Fruit fly (Drosophila melanogaster) whole organism, pupa: Measurements from ENCODE around the gene Cyp308a1.

ENCODE experiments used
- CG10348 ChIP-seq: fragments of 200-800 bp; sonication (Bioruptor generic); IDR thresholded peaks from 2 replicates; pipeline ENCODE4 v1.3.6; 2022; ENCODE audit warnings: missing biosample characterization, missing genetic modification characterization
- CG12605 ChIP-seq: fragments of 200-800 bp; sonication (Bioruptor generic); IDR thresholded peaks from 2 replicates; pipeline ENCODE4 v1.3.6; 2022; ENCODE audit warnings: missing biosample characterization, missing genetic modification characterization
- CG13204 ChIP-seq: fragments of 200-800 bp; sonication (Bioruptor generic); optimal IDR thresholded peaks from 2 replicates; lab custom pipeline; 2018; ENCODE audit warnings: missing biosample characterization, mild to moderate bottlenecking, missing genetic modification characterization, moderate library complexity
- CG14655 ChIP-seq: fragments of 200-800 bp; sonication (Bioruptor generic); optimal IDR thresholded peaks from 3 replicates; lab custom pipeline; 2017; ENCODE audit warnings: mild to moderate bottlenecking, missing biosample characterization, missing genetic modification reagents, missing genetic modification characterization
- CG15710 ChIP-seq: fragments of 200-800 bp; sonication (Bioruptor generic); optimal IDR thresholded peaks from 2 replicates; lab custom pipeline; 2018; ENCODE audit warnings: missing biosample characterization, mild to moderate bottlenecking, missing genetic modification characterization, moderate library complexity
- CG17806 ChIP-seq: fragments of 200-800 bp; sonication (Bioruptor generic); optimal IDR thresholded peaks from 2 replicates; lab custom pipeline; 2018; ENCODE audit warnings: missing biosample characterization, mild to moderate bottlenecking, missing genetic modification characterization, moderate library complexity
- CG32121 ChIP-seq: fragments of 200-800 bp; sonication (Bioruptor generic); IDR thresholded peaks from 2 replicates; pipeline ENCODE4 v1.3.6; 2022; ENCODE audit warnings: missing biosample characterization, missing genetic modification characterization
- CG34367 ChIP-seq: fragments of 200-800 bp; sonication (Bioruptor generic); optimal IDR thresholded peaks from 2 replicates; lab custom pipeline; 2018; ENCODE audit warnings: missing biosample characterization, mild to moderate bottlenecking, missing genetic modification characterization
- CG4496 ChIP-seq: fragments of 200-800 bp; sonication (Bioruptor generic); IDR thresholded peaks from 3 replicates; pipeline ENCODE4 v1.3.6; 2022; ENCODE audit warnings: missing biosample characterization, missing genetic modification characterization
- CG8159 ChIP-seq: fragments of 200-800 bp; sonication (Bioruptor generic); optimal IDR thresholded peaks from 3 replicates; lab custom pipeline; 2018; ENCODE audit warnings: missing biosample characterization, mild to moderate bottlenecking, missing genetic modification characterization, moderate library complexity
- CG8301 ChIP-seq: fragments of 200-800 bp; sonication (Bioruptor generic); optimal IDR thresholded peaks from 2 replicates; lab custom pipeline; 2018; ENCODE audit warnings: missing biosample characterization, mild to moderate bottlenecking, missing genetic modification characterization
- CG9948 ChIP-seq: fragments of 200-800 bp; sonication (Bioruptor generic); optimal IDR thresholded peaks from 2 replicates; lab custom pipeline; 2018; ENCODE audit warnings: missing biosample characterization, mild to moderate bottlenecking, missing genetic modification characterization, moderate library complexity
- D1 ChIP-seq: fragments of 200-800 bp; sonication (Bioruptor generic); optimal IDR thresholded peaks from 2 replicates; lab custom pipeline; 2018; ENCODE audit warnings: missing biosample characterization, mild to moderate bottlenecking, missing genetic modification characterization, moderate library complexity
- EcR ChIP-seq: fragments of 200-800 bp; sonication (Bioruptor generic); optimal IDR thresholded peaks from 3 replicates; lab custom pipeline; 2019; ENCODE audit warnings: missing biosample characterization, missing genetic modification characterization, mild to moderate bottlenecking, moderate library complexity, missing genetic modification reagents
- Ets98B ChIP-seq: fragments of 200-800 bp; sonication (Bioruptor generic); IDR thresholded peaks from 2 replicates; pipeline ENCODE4 v1.3.6; 2022; ENCODE audit warnings: missing biosample characterization, missing genetic modification characterization
- Pif1A ChIP-seq: fragments of 200-800 bp; sonication (Bioruptor generic); optimal IDR thresholded peaks from 3 replicates; lab custom pipeline; 2016; ENCODE audit warnings: missing biosample characterization, missing genetic modification characterization
- Pif1B ChIP-seq: fragments of 200-800 bp; sonication (Bioruptor generic); optimal IDR thresholded peaks from 3 replicates; lab custom pipeline; 2016; ENCODE audit warnings: missing biosample characterization, missing genetic modification characterization
- Snoo ChIP-seq: fragments of 200-800 bp; sonication (Bioruptor generic); optimal IDR thresholded peaks from 3 replicates; lab custom pipeline; 2017; ENCODE audit warnings: missing biosample characterization, mild to moderate bottlenecking, missing genetic modification characterization, inconsistent platforms
- fd96Ca ChIP-seq: fragments of 200-800 bp; sonication (Bioruptor generic); IDR thresholded peaks from 3 replicates; pipeline ENCODE4 v1.3.6; 2022; ENCODE audit warnings: missing biosample characterization, missing genetic modification characterization
- gl ChIP-seq: fragments of 200-800 bp; sonication (Bioruptor generic); optimal IDR thresholded peaks from 2 replicates; lab custom pipeline; 2018; ENCODE audit warnings: missing biosample characterization, mild to moderate bottlenecking, missing genetic modification characterization
- rn ChIP-seq: fragments of 200-800 bp; sonication (Bioruptor generic); IDR thresholded peaks from 2 replicates; pipeline ENCODE4 v1.3.6; 2022; ENCODE audit warnings: missing biosample characterization, missing genetic modification characterization

Cyp308a1 gene

DNA sequence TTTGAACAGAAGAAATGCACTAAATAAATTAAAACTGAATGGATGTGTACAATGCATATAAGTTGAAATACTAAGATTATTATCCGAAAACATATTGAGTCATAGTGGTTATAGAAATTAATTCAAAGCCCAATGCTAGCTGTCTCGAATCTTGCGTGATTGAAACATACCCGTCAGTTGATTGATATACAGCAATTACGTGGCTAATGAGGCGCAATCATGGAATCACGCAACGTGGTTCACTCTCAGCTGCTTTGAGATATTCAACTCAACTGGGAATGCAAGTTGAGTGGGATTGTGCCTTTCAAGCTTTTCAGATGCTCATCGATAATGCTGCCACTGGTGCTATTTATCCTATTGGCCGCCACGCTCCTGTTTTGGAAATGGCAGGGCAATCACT is at the start of gene Cyp308a1:
Gene Cyp308a1 (plus strand): TSS at position 301 of the 400 bp plus-strand sequence.
- TF ChIP-seq CG17806 (tag; lab: Kevin White, UChicago) (no peak), gl (tag; lab: Kevin White, UChicago) (no peak), rn (GFP tag; lab: Robert Waterston, UW) (no peak), CG9948 (tag; lab: Kevin White, UChicago) (no peak), CG4496 (GFP tag; lab: Robert Waterston, UW) (no peak), CG8159 (tag; lab: Kevin White, UChicago) (no peak), CG12605 (GFP tag; lab: Robert Waterston, UW) (no peak), CG32121 (GFP tag; lab: Robert Waterston, UW) (no peak), CG10348 (no peak), CG14655 (GFP tag; lab: Kevin White, UChicago) (no peak), CG15710 (tag; lab: Kevin White, UChicago) (no peak), Ets98B (GFP tag; lab: Robert Waterston, UW) (no peak), Snoo (no peak), CG13204 (GFP tag; lab: Kevin White, UChicago) (no peak), EcR (GFP tag; lab: Kevin White, UChicago) (no peak), fd96Ca (GFP tag; lab: Robert Waterston, UW) (no peak)

DNA sequence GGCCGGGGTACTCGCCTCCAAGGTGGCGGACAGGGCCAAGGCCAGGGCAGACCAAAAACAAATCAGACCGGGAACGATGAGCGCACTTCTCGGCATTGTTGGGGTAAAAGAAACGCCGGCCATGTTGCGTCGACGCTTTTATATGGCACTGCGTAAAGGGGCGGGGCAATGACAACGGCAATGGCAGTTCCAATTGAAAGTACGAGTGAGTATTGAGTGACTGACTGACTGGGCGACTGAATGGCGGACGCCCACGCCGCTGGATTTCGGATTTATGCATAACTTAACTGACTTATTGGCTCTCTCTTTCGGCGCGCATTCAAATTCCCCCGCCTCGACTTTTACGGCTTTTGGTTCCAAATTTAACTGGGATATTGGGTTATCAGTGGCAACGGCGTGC is 47.6 kb upstream of the Cyp308a1 start, which contains the start of gene CG6696:
Gene CG6696 (minus strand): TSS at position 101 of the 400 bp plus-strand sequence.
- TF ChIP-seq rn (GFP tag; lab: Robert Waterston, UW) = no peak
- no peak for TF ChIP-seq CG10348
- TF ChIP-seq D1 (tag; lab: Kevin White, UChicago) = no peak
- no peak for TF ChIP-seq CG15710 (tag; lab: Kevin White, UChicago)
- TF ChIP-seq CG8301 (tag; lab: Kevin White, UChicago) = no peak
- no peak for TF ChIP-seq Pif1B
- no peak for TF ChIP-seq fd96Ca (GFP tag; lab: Robert Waterston, UW)
- TF ChIP-seq CG12605 (GFP tag; lab: Robert Waterston, UW) = no peak
- TF ChIP-seq Pif1A (GFP tag; lab: Kevin White, UChicago) = no peak
- no peak for TF ChIP-seq CG4496 (GFP tag; lab: Robert Waterston, UW)
- TF ChIP-seq EcR (GFP tag; lab: Kevin White, UChicago) = no peak
- TF ChIP-seq CG34367 = no peak
- TF ChIP-seq CG13204 (GFP tag; lab: Kevin White, UChicago) = no peak
- TF ChIP-seq Ets98B (GFP tag; lab: Robert Waterston, UW) = no peak
- no peak for TF ChIP-seq Snoo
- no peak for TF ChIP-seq CG8159 (tag; lab: Kevin White, UChicago)
- TF ChIP-seq CG9948 (tag; lab: Kevin White, UChicago) = no peak
- TF ChIP-seq CG14655 (GFP tag; lab: Kevin White, UChicago) = no peak
- TF ChIP-seq gl (tag; lab: Kevin White, UChicago) = no peak
- TF ChIP-seq CG32121 (GFP tag; lab: Robert Waterston, UW) = no peak

DNA sequence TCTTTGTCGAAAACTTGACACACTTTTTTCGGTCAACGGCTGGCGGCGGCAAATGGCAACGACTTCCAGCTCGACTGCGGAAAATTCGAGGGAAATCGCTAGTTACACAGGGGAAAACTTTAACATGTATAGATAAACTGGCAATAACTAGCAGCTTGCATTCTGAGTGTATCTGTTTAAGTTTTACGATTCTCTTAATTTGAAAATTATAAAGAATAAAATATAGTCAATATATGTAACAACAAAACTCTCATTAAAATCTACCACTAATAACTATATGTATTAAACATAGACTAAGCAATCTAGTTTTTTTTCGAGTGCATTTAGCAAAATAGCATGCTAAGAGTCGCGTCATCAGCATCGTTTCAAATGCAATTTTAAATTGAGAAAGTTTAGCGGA is 46.3 kb upstream of the Cyp308a1 start:
- no peak for TF ChIP-seq CG17806 (tag; lab: Kevin White, UChicago)
- TF ChIP-seq CG8301 (tag; lab: Kevin White, UChicago) = peak; percentile 54
- TF ChIP-seq Pif1B = no peak

DNA sequence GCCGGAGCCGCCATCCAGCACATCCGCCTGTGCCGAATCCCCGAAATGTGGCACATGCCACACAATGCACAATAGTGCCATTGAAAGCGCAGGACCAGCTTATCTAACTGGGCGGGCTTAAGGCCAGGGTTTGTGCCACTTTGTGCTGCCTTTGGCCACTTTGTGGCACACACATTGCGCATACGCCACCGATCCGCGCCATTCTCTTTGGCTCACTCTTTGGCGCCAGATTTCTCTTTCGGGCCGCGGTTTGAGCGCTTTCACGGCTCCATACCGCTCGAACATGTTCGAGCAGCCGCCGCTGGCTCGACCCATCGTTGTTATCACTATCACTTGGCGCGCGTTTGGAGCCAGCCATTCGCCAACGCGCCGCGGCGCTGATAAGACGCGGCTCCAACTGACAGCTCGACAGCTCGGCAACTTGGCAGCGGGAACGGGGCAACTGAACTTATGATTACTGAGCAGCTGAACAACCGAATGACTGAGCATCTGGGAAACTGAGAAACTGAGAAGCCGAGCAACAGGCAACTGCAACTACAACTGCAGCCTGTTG is 43.9 kb upstream of the Cyp308a1 start:
- TF ChIP-seq CG13204 (GFP tag; lab: Kevin White, UChicago) = peak; percentile 12
- TF ChIP-seq EcR (GFP tag; lab: Kevin White, UChicago) = peak; percentile 71
- TF ChIP-seq CG32121 (GFP tag; lab: Robert Waterston, UW) = no peak
- no peak for TF ChIP-seq CG4496 (GFP tag; lab: Robert Waterston, UW)

DNA sequence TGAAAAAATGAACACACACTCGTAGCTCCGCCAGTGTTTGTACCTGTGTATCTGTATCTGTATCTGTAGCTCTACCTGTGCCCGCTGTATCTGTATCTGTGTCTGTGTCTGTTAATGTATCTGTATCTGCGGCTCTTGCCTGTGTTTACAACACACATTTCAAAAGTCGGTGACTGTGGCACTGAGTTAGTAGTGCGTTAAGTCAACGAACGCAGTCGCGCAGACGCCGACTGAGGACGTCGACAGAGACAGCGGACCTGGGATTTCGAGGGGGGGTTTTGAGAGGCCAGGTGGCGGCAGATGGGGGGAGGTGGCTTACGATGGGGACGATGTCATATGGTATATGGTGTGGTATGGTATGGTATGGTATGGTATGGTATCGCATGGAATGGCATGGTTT is 41.4 kb upstream of the Cyp308a1 start:
- TF ChIP-seq EcR (GFP tag; lab: Kevin White, UChicago) (peak; percentile 84), CG8159 (tag; lab: Kevin White, UChicago) (no peak), Snoo (no peak), Ets98B (GFP tag; lab: Robert Waterston, UW) (no peak), gl (tag; lab: Kevin White, UChicago) (no peak), CG10348 (no peak)

DNA sequence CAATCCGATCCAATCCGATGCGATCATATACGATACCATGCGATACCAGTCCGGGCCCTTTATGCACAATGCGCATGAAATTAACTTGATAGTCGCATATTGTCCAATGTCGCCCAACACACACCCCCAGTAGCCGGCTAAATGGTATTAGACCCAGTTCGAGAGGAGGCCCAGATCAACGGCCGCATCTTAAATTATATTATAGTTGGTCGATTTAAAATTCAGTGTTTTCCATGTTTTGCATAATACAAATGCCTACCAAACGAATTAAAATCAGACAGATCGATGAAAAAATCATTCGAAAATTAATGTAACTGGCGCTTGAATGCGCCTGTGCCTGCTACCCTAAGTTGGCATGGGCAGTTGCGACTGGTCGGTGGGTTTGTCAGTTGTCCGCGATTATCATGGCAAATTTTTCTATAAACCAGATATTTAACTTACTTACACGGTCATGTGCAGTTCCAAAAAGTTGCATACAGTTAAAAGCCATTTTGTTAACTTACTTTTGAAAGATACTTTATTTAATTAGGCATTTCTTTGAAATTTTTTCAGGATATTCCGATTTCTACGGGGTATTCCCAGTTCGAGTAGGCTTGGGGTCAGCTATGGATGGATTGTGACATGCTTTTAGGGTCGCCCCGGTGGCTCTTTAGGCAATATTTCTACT is 39.7 kb upstream of the Cyp308a1 start:
- TF ChIP-seq CG15710 (tag; lab: Kevin White, UChicago) (no peak), CG9948 (tag; lab: Kevin White, UChicago) (no peak), EcR (GFP tag; lab: Kevin White, UChicago) (no peak), Pif1B (no peak), CG8301 (tag; lab: Kevin White, UChicago) (no peak), gl (tag; lab: Kevin White, UChicago) (no peak), Ets98B (GFP tag; lab: Robert Waterston, UW) (no peak), CG12605 (GFP tag; lab: Robert Waterston, UW) (no peak), CG17806 (tag; lab: Kevin White, UChicago) (no peak), CG34367 (no peak), D1 (tag; lab: Kevin White, UChicago) (no peak), CG13204 (GFP tag; lab: Kevin White, UChicago) (no peak), CG14655 (GFP tag; lab: Kevin White, UChicago) (no peak), CG8159 (tag; lab: Kevin White, UChicago) (no peak), Snoo (no peak), CG4496 (GFP tag; lab: Robert Waterston, UW) (no peak), CG32121 (GFP tag; lab: Robert Waterston, UW) (no peak), fd96Ca (GFP tag; lab: Robert Waterston, UW) (no peak), rn (GFP tag; lab: Robert Waterston, UW) (no peak), CG10348 (no peak)
